Fruit fly (Drosophila melanogaster): Measurements from ENCODE around the gene Uqcc1.

The Uqcc1 gene

DNA sequence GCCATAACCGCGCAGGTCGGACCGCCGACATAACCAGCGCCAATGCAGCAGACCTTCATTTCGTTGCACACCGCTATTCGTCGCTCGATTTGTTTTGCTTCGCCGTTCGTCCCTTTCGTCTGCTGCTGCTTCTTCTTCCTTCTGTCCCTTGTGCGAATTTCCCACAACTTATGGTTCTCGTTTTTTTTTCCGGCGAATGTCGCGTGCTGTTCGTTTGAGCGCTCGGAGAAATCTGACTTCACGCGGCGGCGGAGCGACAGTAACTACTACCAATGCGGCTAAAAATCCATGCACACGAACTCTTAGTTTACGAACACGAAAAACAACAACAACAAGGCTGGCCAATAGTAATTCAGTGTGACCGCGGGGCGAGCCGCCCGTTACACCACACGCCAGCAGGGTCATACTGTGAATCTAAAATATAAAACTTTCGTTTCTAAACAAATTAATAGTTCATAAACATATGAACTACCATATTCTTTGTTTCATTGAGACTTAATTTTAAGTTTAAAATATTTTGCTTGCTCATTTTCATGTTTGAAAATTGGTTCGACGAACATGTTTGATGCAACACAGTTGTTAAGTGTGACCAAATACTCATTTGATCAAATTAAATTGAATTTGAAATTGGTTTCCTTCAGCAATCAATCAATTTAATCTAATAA is 6.7 kb upstream of the Uqcc1 start, which contains the start of gene sgl (continued):
- TF ChIP-seq CG7786 (GFP tag; optimal IDR thresholded peaks at IDR 0.05) (peak; percentile 18), Xrp1 (GFP tag; IDR thresholded peaks at IDR 0.05) (peak; percentile 14; the same call in 1 of the 2 replicates), run (tag; optimal IDR thresholded peaks at IDR 0.05) (no peak), CG1603 (tag; optimal IDR thresholded peaks at IDR 0.05) (peak; percentile 38), CG14860 (GFP tag; IDR thresholded peaks at IDR 0.05; ENCODE audit: partially characterized antibody) (no peak), CG17328 (GFP tag; IDR thresholded peaks at IDR 0.05) (0 out of 2 replicates have a peak, but pooled peaks have one; percentile 11), seq (GFP tag; IDR thresholded peaks at IDR 0.05) (peak; percentile 7; the same call in 1 of the 2 replicates), CG7987 (GFP tag; optimal IDR thresholded peaks at IDR 0.05) (peak; percentile 57), sug (tag; optimal IDR thresholded peaks at IDR 0.05) (peak; percentile 37), HLH3B (GFP tag; IDR thresholded peaks at IDR 0.05) (0 out of 2 replicates have a peak, but pooled peaks have one; percentile 20), Fer1 (GFP tag; optimal IDR thresholded peaks at IDR 0.05) (peak; percentile 73), pnt (GFP tag; optimal IDR thresholded peaks at IDR 0.05) (no peak), lola (GFP tag; optimal IDR thresholded peaks at IDR 0.05) (no peak), BEAF-32 (GFP tag; optimal IDR thresholded peaks at IDR 0.05) (peak; percentile 38), tll (GFP tag; optimal IDR thresholded peaks at IDR 0.05) (peak in 1 of 2 experiments; percentile 53), CG5180 (GFP tag; optimal IDR thresholded peaks at IDR 0.05) (peak; percentile 100), h (optimal IDR thresholded peaks at IDR 0.05) (no peak), usp (GFP tag; optimal IDR thresholded peaks at IDR 0.05) (no peak), CG8290 (GFP tag; optimal IDR thresholded peaks at IDR 0.05) (peak; percentile 76), CG8290 (tag; optimal IDR thresholded peaks at IDR 0.05) (peak; percentile 69 to 81), CG7839 (tag; optimal IDR thresholded peaks at IDR 0.05) (peak; percentile 26), ash1 (GFP tag; optimal IDR thresholded peaks at IDR 0.05) (no peak), ssp (GFP tag; IDR thresholded peaks at IDR 0.05) (no peak), CG30431 (GFP tag; optimal IDR thresholded peaks at IDR 0.05) (no peak), ab (GFP tag; optimal IDR thresholded peaks at IDR 0.05) (no peak), CG2712 (tag; optimal IDR thresholded peaks at IDR 0.05) (peak; percentile 7), CG17829 (tag; optimal IDR thresholded peaks at IDR 0.05) (peak; percentile 67), insv (GFP tag; optimal IDR thresholded peaks at IDR 0.05) (peak; percentile 41 to 93), maf-S (GFP tag; optimal IDR thresholded peaks at IDR 0.05) (no peak), hb (GFP tag; IDR thresholded peaks at IDR 0.05; ENCODE audit: partially characterized antibody) (no peak), CrebB (tag; optimal IDR thresholded peaks at IDR 0.05) (peak; percentile 22), HLH54F (GFP tag; optimal IDR thresholded peaks at IDR 0.05) (no peak), Gsc (GFP tag; IDR thresholded peaks at IDR 0.05) (no peak), danr (GFP tag; IDR thresholded peaks at IDR 0.05) (no peak), Hr3 (GFP tag; optimal IDR thresholded peaks at IDR 0.05) (no peak), grau (tag; optimal IDR thresholded peaks at IDR 0.05) (peak; percentile 39), Oaz (GFP tag; IDR thresholded peaks at IDR 0.05) (no peak), Dbx (GFP tag; IDR thresholded peaks at IDR 0.05) (peak; percentile 68; the same call in 1 of the 3 replicates), CG13287 (GFP tag; IDR thresholded peaks at IDR 0.05; ENCODE audit: partially characterized antibody) (peak; percentile 74), Xbp1 (GFP tag; optimal IDR thresholded peaks at IDR 0.05) (peak; percentile 11), ato (GFP tag; IDR thresholded peaks at IDR 0.05; ENCODE audit: partially characterized antibody) (peak; percentile 67), CG1602 (GFP tag; optimal IDR thresholded peaks at IDR 0.05) (no peak), CG12299 (tag; optimal IDR thresholded peaks at IDR 0.05) (no peak), Scr (GFP tag; IDR thresholded peaks at IDR 0.05; ENCODE audit: partially characterized antibody) (peak; percentile 43; the same call in 1 of the 2 replicates), Opbp (GFP tag; IDR thresholded peaks at IDR 0.05; ENCODE audit: partially characterized antibody) (peak; percentile 76), CG8359 (GFP tag; optimal IDR thresholded peaks at IDR 0.05; ENCODE audit: borderline replicate concordance) (no peak), CG15601 (tag; optimal IDR thresholded peaks at IDR 0.05) (peak; percentile 82), tio (GFP tag; optimal IDR thresholded peaks at IDR 0.05) (no peak), CG18476 (GFP tag; optimal IDR thresholded peaks at IDR 0.05) (no peak)
